Worm (Caenorhabditis elegans) whole organism, L4 larva: ENCODE results near the gene B0334.4.

Source experiments
- D1046.2 ChIP-seq: fragments of 200-800 bp; sonication (Bioruptor generic); IDR thresholded peaks from 2 replicates; pipeline ENCODE4 v1.3.6; 2022; ENCODE audit warnings: missing genetic modification characterization, missing compliant biosample characterization
- F49E8.2 ChIP-seq: sonication (generic microtip); optimal IDR thresholded peaks from 2 replicates; lab custom pipeline; 2016; ENCODE audit warnings: missing compliant biosample characterization, mild to moderate bottlenecking, missing genetic modification characterization, borderline replicate concordance
- aly-2 ChIP-seq: sonication (generic microtip); optimal IDR thresholded peaks from 2 replicates; lab custom pipeline; 2018; ENCODE audit warnings: missing biosample characterization, missing genetic modification characterization
- daf-12 ChIP-seq: fragments of 150-350 bp; optimal IDR thresholded peaks from 2 replicates; lab custom pipeline; 2014; ENCODE audit warnings: missing biosample characterization, missing genetic modification reagents, missing genetic modification characterization
- dmd-8 ChIP-seq: fragments of 200-800 bp; sonication (Bioruptor generic); IDR thresholded peaks from 2 replicates; pipeline ENCODE4 v1.3.6; 2022; ENCODE audit warnings: missing genetic modification characterization, missing compliant biosample characterization
- lin-15B ChIP-seq: fragments of 150-350 bp; sonication (generic microtip); optimal IDR thresholded peaks from 3 replicates; lab custom pipeline; 2014; ENCODE audit warnings: missing biosample characterization, missing genetic modification characterization
- mep-1 ChIP-seq: fragments of 150-350 bp; sonication (generic microtip); optimal IDR thresholded peaks from 3 replicates; lab custom pipeline; 2014; ENCODE audit warnings: missing biosample characterization, missing genetic modification characterization
- nhr-11 ChIP-seq: fragments of 150-350 bp; optimal IDR thresholded peaks from 2 replicates; lab custom pipeline; 2014; ENCODE audit warnings: missing biosample characterization, missing genetic modification characterization
- set-16 ChIP-seq: fragments of 200-800 bp; sonication (Bioruptor generic); IDR thresholded peaks from 2 replicates; pipeline ENCODE4 v1.3.6; 2022; ENCODE audit warnings: missing genetic modification reagents, missing genetic modification characterization, missing compliant biosample characterization
- skn-1 ChIP-seq: fragments of 150-350 bp; optimal IDR thresholded peaks from 2 replicates; lab custom pipeline; 2014; ENCODE audit warnings: missing biosample characterization, missing genetic modification characterization
- unc-39 ChIP-seq: sonication (generic microtip); optimal IDR thresholded peaks from 2 replicates; lab custom pipeline; 2017; ENCODE audit warnings: missing biosample characterization, missing genetic modification characterization

DNA sequence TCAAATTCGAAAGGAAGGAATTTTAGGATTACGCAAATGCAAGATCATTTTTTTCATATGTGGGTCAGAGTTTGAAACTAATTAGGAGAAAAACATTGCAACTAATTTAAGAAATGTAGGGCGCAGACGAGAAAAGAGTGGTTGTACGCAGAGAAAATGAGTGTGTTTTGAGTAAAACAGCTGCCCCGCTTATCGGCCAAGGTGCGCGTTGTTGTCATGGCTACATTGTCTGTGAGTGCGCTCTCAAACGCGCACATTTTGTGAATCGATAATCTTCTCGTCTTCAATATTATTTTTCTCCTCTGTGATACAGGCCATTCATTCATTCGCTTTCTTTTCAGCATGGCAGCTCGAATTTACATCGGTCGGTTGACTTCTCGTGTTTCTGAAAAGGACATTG lies 41.9 kb upstream of the B0334.4 start:
- TF ChIP-seq F49E8.2 (tag; lab: Kevin White, UChicago), result no peak
- no peak for TF ChIP-seq daf-12 (tag; lab: Kevin White, UChicago)
- no peak for TF ChIP-seq D1046.2 (GFP tag; lab: Robert Waterston, UW)
- no peak for TF ChIP-seq unc-39 (tag; lab: Kevin White, UChicago)
- TF ChIP-seq set-16, result no peak
- TF ChIP-seq nhr-11 (tag; lab: Kevin White, UChicago), result no peak
- TF ChIP-seq dmd-8 (GFP tag; lab: Robert Waterston, UW), result no peak
- TF ChIP-seq skn-1, result no peak
- TF ChIP-seq mep-1, result no peak
- TF ChIP-seq lin-15B (tag; lab: Kevin White, UChicago), result no peak
- no peak for TF ChIP-seq aly-2 (tag; lab: Kevin White, UChicago)
